Worm (Caenorhabditis elegans): ENCODE measurements around the gene abcx-1.

- TF ChIP-seq lin-11 (tag; optimal IDR thresholded peaks at IDR 0.05), result peak; percentile 50
- TF ChIP-seq elt-1 (tag; optimal IDR thresholded peaks at IDR 0.05), result no peak
- no peak for TF ChIP-seq lin-39 (tag; optimal IDR thresholded peaks at IDR 0.05)
- TF ChIP-seq snpc-4 (tag; optimal IDR thresholded peaks at IDR 0.05), result peak; percentile 75
Observed at ce11 chrII:6489711-6490184, 42.2 kb upstream of the abcx-1 start, which contains the start of the genes snr-3 and rsp-5.

All from whole organism, L2 larva.